Worm (Caenorhabditis elegans) whole organism, young adult: Measurements from ENCODE around the gene pals-17.

ENCODE experiments used
- B0035.1 ChIP-seq: sonication (generic microtip); optimal IDR thresholded peaks from 2 replicates; lab custom pipeline; 2016; ENCODE audit warnings: missing genetic modification characterization, mild to moderate bottlenecking, missing compliant biosample characterization, missing genotype, missing genetic modification reagents
- B0336.3 ChIP-seq: fragments of 200-800 bp; sonication (Bioruptor generic); IDR thresholded peaks from 2 replicates; pipeline ENCODE4 v1.3.6; 2022; ENCODE audit warnings: missing genetic modification characterization, missing compliant biosample characterization
- C06A6.2 ChIP-seq: fragments of 200-800 bp; sonication (Bioruptor generic); conservative IDR thresholded peaks from 2 replicates; pipeline ENCODE4 v1.3.6; 2022; ENCODE audit warnings: missing genetic modification characterization, missing compliant biosample characterization
- D2030.7 ChIP-seq: fragments of 200-800 bp; sonication (Bioruptor generic); IDR thresholded peaks from 2 replicates; pipeline ENCODE4 v1.3.6; 2022; ENCODE audit warnings: missing genetic modification reagents, missing genetic modification characterization, missing compliant biosample characterization
- F22D6.2 ChIP-seq: sonication (generic microtip); optimal IDR thresholded peaks from 2 replicates; lab custom pipeline; 2016; ENCODE audit warnings: mild to moderate bottlenecking, missing genetic modification characterization, missing compliant biosample characterization
- F23B12.7 ChIP-seq: sonication (generic microtip); optimal IDR thresholded peaks from 2 replicates; lab custom pipeline; 2017; ENCODE audit warnings: missing genetic modification characterization, mild to moderate bottlenecking, missing compliant biosample characterization, antibody characterized with exemption, moderate library complexity; ENCODE audit not compliant: insufficient read depth
- F37B4.10 ChIP-seq: fragments of 200-800 bp; sonication (Bioruptor generic); IDR thresholded peaks from 2 replicates; pipeline ENCODE4 v1.3.6; 2022; ENCODE audit warnings: missing genetic modification characterization, missing compliant biosample characterization
- F39B2.1 ChIP-seq: fragments of 200-800 bp; sonication (Bioruptor generic); IDR thresholded peaks from 2 replicates; pipeline ENCODE4 v1.3.6; 2022; ENCODE audit warnings: missing genetic modification reagents, missing genetic modification characterization, missing compliant biosample characterization
- F49E8.2 ChIP-seq: sonication (generic microtip); optimal IDR thresholded peaks from 3 replicates; lab custom pipeline; 2017; ENCODE audit warnings: missing genetic modification characterization, mild to moderate bottlenecking, missing compliant biosample characterization, antibody characterized with exemption, moderate library complexity; ENCODE audit not compliant: insufficient read depth
- T07F8.4 ChIP-seq: sonication (generic microtip); optimal IDR thresholded peaks from 2 replicates; lab custom pipeline; 2016; ENCODE audit warnings: mild to moderate bottlenecking, missing genetic modification characterization, moderate library complexity, missing compliant biosample characterization
- Y53G8AR.9 ChIP-seq: fragments of 200-800 bp; sonication (Bioruptor generic); conservative IDR thresholded peaks from 2 replicates; pipeline ENCODE4 v1.3.6; 2022; ENCODE audit warnings: missing genetic modification reagents, missing genetic modification characterization, missing compliant biosample characterization
- ZK185.1 ChIP-seq: sonication (generic microtip); optimal IDR thresholded peaks from 2 replicates; lab custom pipeline; 2016; ENCODE audit warnings: mild to moderate bottlenecking, missing genetic modification characterization, missing compliant biosample characterization; ENCODE audit not compliant: poor library complexity, severe bottlenecking
- akir-1 ChIP-seq: fragments of 200-800 bp; sonication (Bioruptor generic); optimal IDR thresholded peaks from 2 replicates; lab custom pipeline; 2018; ENCODE audit warnings: mild to moderate bottlenecking, missing genetic modification characterization, moderate library complexity, missing compliant biosample characterization
- bed-1 ChIP-seq: fragments of 200-800 bp; sonication (Bioruptor generic); IDR thresholded peaks from 2 replicates; pipeline ENCODE4 v1.3.6; 2022; ENCODE audit warnings: missing genetic modification reagents, missing genetic modification characterization, missing compliant biosample characterization
- ceh-27 ChIP-seq: fragments of 200-800 bp; sonication (Bioruptor generic); optimal IDR thresholded peaks from 2 replicates; lab custom pipeline; 2018; ENCODE audit warnings: mild to moderate bottlenecking, missing genetic modification characterization, moderate library complexity, missing compliant biosample characterization
- ceh-40 ChIP-seq: fragments of 200-800 bp; sonication (Bioruptor generic); IDR thresholded peaks from 2 replicates; pipeline ENCODE4 v1.3.6; 2022; ENCODE audit warnings: missing genetic modification characterization, missing compliant biosample characterization
- ceh-58 ChIP-seq: fragments of 200-800 bp; sonication (Bioruptor generic); IDR thresholded peaks from 2 replicates; pipeline ENCODE4 v1.3.6; 2022; ENCODE audit warnings: missing genetic modification characterization, missing compliant biosample characterization
- ceh-91 ChIP-seq: fragments of 200-800 bp; sonication (Bioruptor generic); IDR thresholded peaks from 2 replicates; pipeline ENCODE4 v1.3.6; 2022; ENCODE audit warnings: missing genetic modification reagents, missing genetic modification characterization, missing compliant biosample characterization
- egl-18 ChIP-seq: fragments of 200-800 bp; sonication (Bioruptor generic); IDR thresholded peaks from 2 replicates; pipeline ENCODE4 v1.3.6; 2022; ENCODE audit warnings: missing genetic modification reagents, missing genetic modification characterization, missing compliant biosample characterization
- egrh-3 ChIP-seq: fragments of 200-800 bp; sonication (Bioruptor generic); IDR thresholded peaks from 2 replicates; pipeline ENCODE4 v1.3.6; 2022; ENCODE audit warnings: missing genetic modification reagents, missing genetic modification characterization, missing compliant biosample characterization
- ets-4 ChIP-seq: fragments of 200-800 bp; sonication (Bioruptor generic); optimal IDR thresholded peaks from 2 replicates; lab custom pipeline; 2018; ENCODE audit warnings: mild to moderate bottlenecking, missing genetic modification characterization, missing compliant biosample characterization
- him-1 ChIP-seq: sonication (generic microtip); optimal IDR thresholded peaks from 2 replicates; lab custom pipeline; 2016; ENCODE audit warnings: missing genotype, missing genetic modification reagents, missing genetic modification characterization, missing compliant biosample characterization
- hlh-26 ChIP-seq: fragments of 200-800 bp; sonication (Bioruptor generic); conservative IDR thresholded peaks from 2 replicates; pipeline ENCODE4 v1.3.6; 2022; ENCODE audit warnings: missing genetic modification reagents, missing genetic modification characterization, missing compliant biosample characterization
- hmg-1.2 ChIP-seq: fragments of 200-800 bp; sonication (Bioruptor generic); IDR thresholded peaks from 2 replicates; pipeline ENCODE4 v1.3.6; 2022; ENCODE audit warnings: missing genetic modification reagents, missing genetic modification characterization, missing compliant biosample characterization
- lag-1 ChIP-seq: fragments of 200-800 bp; sonication (Bioruptor generic); IDR thresholded peaks from 2 replicates; pipeline ENCODE4 v1.3.6; 2022; ENCODE audit warnings: missing genetic modification reagents, missing genetic modification characterization, missing compliant biosample characterization
- let-607 ChIP-seq, 2 experiments: fragments of 200-800 bp in 1 of 2; sonication (Bioruptor generic) in 1 of 2; sonication (generic microtip) in 1 of 2; optimal IDR thresholded peaks; 2 replicates each; lab custom pipeline; 2016 to 2018; ENCODE audit warnings: mild to moderate bottlenecking in 2 of 2, missing compliant biosample characterization in 2 of 2, missing genetic modification characterization in 2 of 2, moderate library complexity in 2 of 2, missing genotype in 1 of 2
- lin-35 ChIP-seq, 3 experiments: fragments of 150-350 bp in 2 of 3; sonication (generic microtip) in 1 of 3; optimal IDR thresholded peaks; 2 replicates each; lab custom pipeline; 2014 to 2018; ENCODE audit warnings: missing biosample characterization in 3 of 3, missing genetic modification characterization in 3 of 3, missing genetic modification reagents in 3 of 3
- madf-10 ChIP-seq: sonication (generic microtip); optimal IDR thresholded peaks from 2 replicates; lab custom pipeline; 2016; ENCODE audit warnings: mild to moderate bottlenecking, missing genetic modification characterization, missing compliant biosample characterization
- madf-3 ChIP-seq: fragments of 200-800 bp; sonication (Bioruptor generic); IDR thresholded peaks from 2 replicates; pipeline ENCODE4 v1.3.6; 2022; ENCODE audit warnings: missing genetic modification reagents, missing genetic modification characterization, missing compliant biosample characterization
- mcd-1 ChIP-seq: fragments of 200-800 bp; sonication (Bioruptor generic); IDR thresholded peaks from 2 replicates; pipeline ENCODE4 v1.3.6; 2022; ENCODE audit warnings: missing genetic modification reagents, missing genetic modification characterization, missing compliant biosample characterization
- mxl-1 ChIP-seq: sonication (generic microtip); optimal IDR thresholded peaks from 2 replicates; lab custom pipeline; 2016; ENCODE audit warnings: missing genetic modification characterization, missing compliant biosample characterization
- nfya-1 ChIP-seq: sonication (generic microtip); optimal IDR thresholded peaks from 2 replicates; lab custom pipeline; 2017; ENCODE audit warnings: antibody characterized with exemption, missing compliant biosample characterization, missing genetic modification characterization, borderline replicate concordance; ENCODE audit not compliant: insufficient read depth
- nfya-2 ChIP-seq: fragments of 200-800 bp; sonication (Bioruptor generic); IDR thresholded peaks from 2 replicates; pipeline ENCODE4 v1.3.6; 2022; ENCODE audit warnings: missing genetic modification reagents, missing genetic modification characterization, missing compliant biosample characterization
- nhr-27 ChIP-seq: fragments of 200-800 bp; sonication (Bioruptor generic); optimal IDR thresholded peaks from 2 replicates; lab custom pipeline; 2018; ENCODE audit warnings: mild to moderate bottlenecking, missing genetic modification characterization, moderate library complexity, missing compliant biosample characterization
- nhr-80 ChIP-seq: sonication (generic microtip); optimal IDR thresholded peaks from 2 replicates; lab custom pipeline; 2016; ENCODE audit warnings: missing genetic modification characterization, missing compliant biosample characterization
- nhr-90 ChIP-seq: sonication (generic microtip); optimal IDR thresholded peaks from 2 replicates; lab custom pipeline; 2016; ENCODE audit warnings: missing genotype, mild to moderate bottlenecking, missing genetic modification characterization, missing compliant biosample characterization
- pbrm-1 ChIP-seq: fragments of 200-800 bp; sonication (Bioruptor generic); IDR thresholded peaks from 2 replicates; pipeline ENCODE4 v1.3.6; 2022; ENCODE audit warnings: missing genetic modification reagents, missing genetic modification characterization, missing compliant biosample characterization
- rcor-1 ChIP-seq: fragments of 200-800 bp; sonication (Bioruptor generic); IDR thresholded peaks from 2 replicates; pipeline ENCODE4 v1.3.6; 2022; ENCODE audit warnings: missing genetic modification reagents, missing genetic modification characterization, missing compliant biosample characterization
- sea-2 ChIP-seq: fragments of 200-800 bp; sonication (Bioruptor generic); IDR thresholded peaks from 2 replicates; pipeline ENCODE4 v1.3.6; 2022; ENCODE audit warnings: missing genetic modification characterization, missing compliant biosample characterization
- snpc-4 ChIP-seq, 5 experiments: fragments of 150-350 bp in 1 of 5; sonication (generic microtip) in 4 of 5; optimal IDR thresholded peaks; 2 replicates each; lab custom pipeline; 2014 to 2018; ENCODE audit warnings: missing genetic modification characterization in 5 of 5, missing biosample characterization in 3 of 5, antibody characterized with exemption in 2 of 5, mild to moderate bottlenecking in 2 of 5, missing compliant biosample characterization in 2 of 5, missing genotype in 2 of 5, moderate library complexity in 2 of 5, missing genetic modification reagents in 1 of 5
- somi-1 ChIP-seq: fragments of 200-800 bp; sonication (Bioruptor generic); optimal IDR thresholded peaks from 2 replicates; lab custom pipeline; 2018; ENCODE audit warnings: mild to moderate bottlenecking, missing genetic modification characterization, missing compliant biosample characterization
- unc-130 ChIP-seq: sonication (generic microtip); optimal IDR thresholded peaks from 2 replicates; lab custom pipeline; 2016; ENCODE audit warnings: missing genetic modification reagents, missing genetic modification characterization, missing compliant biosample characterization
- xnd-1 ChIP-seq: sonication (generic microtip); optimal IDR thresholded peaks from 2 replicates; lab custom pipeline; 2016; ENCODE audit warnings: missing genotype, missing genetic modification reagents, missing genetic modification characterization, missing compliant biosample characterization
- zfh-2 ChIP-seq: fragments of 200-800 bp; sonication (Bioruptor generic); conservative IDR thresholded peaks from 2 replicates; pipeline ENCODE4 v1.3.6; 2022; ENCODE audit warnings: missing genetic modification reagents, missing genetic modification characterization, missing compliant biosample characterization
- ztf-6 ChIP-seq: fragments of 200-800 bp; sonication (Bioruptor generic); IDR thresholded peaks from 2 replicates; pipeline ENCODE4 v1.3.6; 2022; ENCODE audit warnings: missing genetic modification reagents, missing genetic modification characterization, missing compliant biosample characterization

Gene pals-17

ce11 chrIII:1419146-1419636, 27.5 kb upstream of the pals-17 start, which contains the start of gene Y82E9BR.3:
Y82E9BR.3 (plus strand) TSS chrIII:1419196.
- TF ChIP-seq rcor-1 (GFP tag; lab: Robert Waterston, UW) = peak; percentile 9; the same call in 1 of the 2 replicates
- TF ChIP-seq ceh-27 (GFP tag; lab: Kevin White, UChicago) = no peak
- peak; percentile 87 for TF ChIP-seq zfh-2 (GFP tag; lab: Robert Waterston, UW)
- TF ChIP-seq sea-2 (GFP tag; lab: Robert Waterston, UW) = no peak
- peak; percentile 79 for TF ChIP-seq madf-3 (GFP tag; lab: Robert Waterston, UW)
- TF ChIP-seq F39B2.1 (GFP tag; lab: Robert Waterston, UW) = peak; percentile 49; the same call in 1 of the 2 replicates
- TF ChIP-seq B0336.3 = no peak
- peak; percentile 93 for TF ChIP-seq egrh-3
- 0 out of 2 replicates have a peak, but pooled peaks have one; percentile 3 for TF ChIP-seq ceh-40 (GFP tag; lab: Robert Waterston, UW)
- no peak for TF ChIP-seq bed-1 (GFP tag; lab: Robert Waterston, UW)
- TF ChIP-seq ceh-58 (GFP tag; lab: Robert Waterston, UW) = no peak

ce11 chrIII:1418709-1419108, 27.1 kb upstream of the pals-17 start:
- TF ChIP-seq Y53G8AR.9 (GFP tag; lab: Robert Waterston, UW) (peak; percentile 86), B0336.3 (peak; percentile 72), nhr-27 (tag; lab: Kevin White, UChicago) (no peak), C06A6.2 (GFP tag; lab: Robert Waterston, UW) (peak; percentile 79), nhr-80 (tag; lab: Kevin White, UChicago) (peak; percentile 62), somi-1 (GFP tag; lab: Kevin White, UChicago) (no peak), lag-1 (GFP tag; lab: Robert Waterston, UW) (no peak), nfya-2 (GFP tag; lab: Robert Waterston, UW) (no peak), ceh-40 (GFP tag; lab: Robert Waterston, UW) (no peak), B0035.1 (tag; lab: Kevin White, UChicago) (no peak), let-607 (tag; optimal IDR thresholded peaks at IDR 0.05; lab: Kevin White, UChicago) (no peak), nfya-1 (tag; lab: Kevin White, UChicago) (no peak), egl-18 (no peak), unc-130 (GFP tag; lab: Kevin White, UChicago) (peak; percentile 34), F49E8.2 (tag; lab: Kevin White, UChicago) (peak; percentile 48), ceh-58 (GFP tag; lab: Robert Waterston, UW) (no peak), hmg-1.2 (peak; percentile 65), mcd-1 (GFP tag; lab: Robert Waterston, UW) (peak; percentile 93), T07F8.4 (tag; lab: Kevin White, UChicago) (no peak), him-1 (tag; lab: Kevin White, UChicago) (no peak), F23B12.7 (tag; lab: Kevin White, UChicago) (peak; percentile 85), ztf-6 (GFP tag; lab: Robert Waterston, UW) (no peak), mxl-1 (tag; lab: Kevin White, UChicago) (no peak), ceh-91 (GFP tag; lab: Robert Waterston, UW) (peak; percentile 74), hlh-26 (GFP tag; lab: Robert Waterston, UW) (no peak), pbrm-1 (peak; percentile 56; the same call in 1 of the 2 replicates), ets-4 (GFP tag; lab: Kevin White, UChicago) (no peak), xnd-1 (tag; lab: Kevin White, UChicago) (no peak), D2030.7 (GFP tag; lab: Robert Waterston, UW) (peak; percentile 92), F22D6.2 (tag; lab: Kevin White, UChicago) (no peak), snpc-4 (GFP tag; optimal IDR thresholded peaks at IDR 0.05; lab: Kevin White, UChicago) (peak; percentile 47), snpc-4 (tag; optimal IDR thresholded peaks at IDR 0.05; lab: Kevin White, UChicago) (peak; percentile 27 to 83 (median 60)), F37B4.10 (GFP tag; lab: Robert Waterston, UW) (0 out of 2 replicates have a peak, but pooled peaks have one; percentile 79), nhr-90 (tag; lab: Kevin White, UChicago) (peak; percentile 39), madf-10 (tag; lab: Kevin White, UChicago) (peak; percentile 71), akir-1 (GFP tag; lab: Kevin White, UChicago) (no peak), lin-35 (GFP tag; optimal IDR thresholded peaks at IDR 0.05; lab: Kevin White, UChicago) (peak in 1 of 3 experiments; percentile 74), ZK185.1 (tag; lab: Kevin White, UChicago) (peak; percentile 49)
